Worm (Caenorhabditis elegans) whole organism, L4 larva: ENCODE results near the gene M199.7.

Experiments
- R02D3.7 ChIP-seq: fragments of 150-350 bp; sonication (generic microtip); optimal IDR thresholded peaks from 3 replicates; lab custom pipeline; 2014; ENCODE audit warnings: missing biosample characterization, missing genetic modification characterization
- ceh-20 ChIP-seq: fragments of 200-800 bp; sonication (Bioruptor generic); IDR thresholded peaks from 2 replicates; pipeline ENCODE4 v1.3.6; 2022; ENCODE audit warnings: missing genetic modification reagents, missing genetic modification characterization, missing compliant biosample characterization
- egl-43 ChIP-seq: fragments of 200-800 bp; sonication (Bioruptor generic); IDR thresholded peaks from 2 replicates; pipeline ENCODE4 v1.3.6; 2022; ENCODE audit warnings: missing genetic modification reagents, missing genetic modification characterization, missing compliant biosample characterization
- nhr-11 ChIP-seq: fragments of 150-350 bp; optimal IDR thresholded peaks from 2 replicates; lab custom pipeline; 2014; ENCODE audit warnings: missing biosample characterization, missing genetic modification characterization
- pha-4 ChIP-seq, 2 experiments: fragments of 150-350 bp in 1 of 2; fragments of 200-800 bp in 1 of 2; sonication (Bioruptor generic) in 1 of 2; IDR thresholded peaks in 1 of 2; optimal IDR thresholded peaks in 1 of 2; 2 replicates each; pipeline versions ENCODE4 v1.3.6 to Lab custom; 2014 to 2022; ENCODE audit warnings: missing genetic modification characterization in 2 of 2, missing genetic modification reagents in 2 of 2, missing biosample characterization in 1 of 2, missing compliant biosample characterization in 1 of 2
- skn-1 ChIP-seq: fragments of 150-350 bp; optimal IDR thresholded peaks from 2 replicates; lab custom pipeline; 2014; ENCODE audit warnings: missing biosample characterization, missing genetic modification characterization
- snpc-4 ChIP-seq: fragments of 150-350 bp; optimal IDR thresholded peaks from 2 replicates; lab custom pipeline; 2014; ENCODE audit warnings: missing biosample characterization, missing genetic modification characterization
- zag-1 ChIP-seq: fragments of 150-350 bp; optimal IDR thresholded peaks from 2 replicates; lab custom pipeline; 2014; ENCODE audit warnings: missing biosample characterization, missing genetic modification characterization
- zip-2 ChIP-seq: fragments of 150-350 bp; optimal IDR thresholded peaks from 2 replicates; lab custom pipeline; 2014; ENCODE audit warnings: missing biosample characterization, missing genetic modification characterization

DNA sequence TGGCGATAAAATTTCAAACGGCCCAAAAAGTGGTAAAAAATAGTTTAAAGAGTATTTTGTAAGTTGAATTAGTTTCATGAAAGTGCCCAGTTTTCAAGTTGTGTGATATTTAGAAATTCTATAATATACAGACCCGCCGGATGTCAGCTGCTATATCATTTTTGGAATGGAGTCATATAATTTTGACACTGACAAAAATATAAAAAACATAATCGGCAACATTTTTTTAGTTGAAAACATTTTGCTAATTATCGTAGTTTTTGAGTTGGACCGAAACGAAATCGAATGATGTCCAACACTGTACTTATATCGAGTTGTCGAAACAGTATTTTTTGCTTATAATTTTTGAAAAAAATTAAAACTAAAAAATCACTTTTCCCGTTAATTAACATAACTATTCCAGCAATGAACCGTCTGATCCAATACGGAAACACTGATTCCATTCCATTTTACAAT, 19.7 kb upstream of the M199.7 start, which contains the start of gene srt-44:
- TF ChIP-seq R02D3.7 (tag; lab: Kevin White, UChicago) (no peak), nhr-11 (no peak), egl-43 (GFP tag; lab: Robert Waterston, UW) (no peak), snpc-4 (tag; lab: Kevin White, UChicago) (no peak), ceh-20 (no peak), skn-1 (tag; lab: Kevin White, UChicago) (no peak), pha-4 (GFP tag; IDR thresholded peaks at IDR 0.05; lab: Robert Waterston, UW) (no peak), pha-4 (tag; optimal IDR thresholded peaks at IDR 0.05; lab: Kevin White, UChicago) (no peak), zip-2 (tag; lab: Kevin White, UChicago) (no peak), zag-1 (no peak)
